Fruit fly (Drosophila melanogaster) S2 (cell line): Measurements from ENCODE around the gene Drgx.

Source experiments
- CG8478 ChIP-seq: fragments of >200 bp; optimal IDR thresholded peaks from 2 replicates; lab custom pipeline; 2018
- CTCF ChIP-seq, 2 experiments: fragments of >200 bp; optimal IDR thresholded peaks; 2 replicates each; lab custom pipeline; 2018

Drgx gene

DNA sequence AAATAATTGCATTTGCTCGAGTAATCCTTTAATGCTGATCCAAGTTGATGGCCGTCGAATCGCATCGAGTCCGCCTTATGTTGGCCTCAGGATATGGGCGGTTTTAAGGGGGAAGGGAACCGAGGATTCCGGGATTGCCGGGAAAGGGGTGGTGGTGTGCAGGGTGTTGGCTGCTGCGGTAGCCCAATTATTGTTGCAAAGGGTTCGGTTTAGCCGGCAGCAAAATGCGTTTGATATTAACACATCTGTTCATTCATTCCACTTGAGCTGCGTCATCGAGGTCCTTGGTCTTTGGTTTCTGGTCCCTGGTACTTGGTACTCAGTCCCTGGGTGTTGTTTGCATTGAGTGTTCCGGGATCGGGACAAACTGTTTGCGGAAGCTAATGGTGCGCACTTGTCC lies 18.8 kb downstream of the Drgx start:
- no peak for TF ChIP-seq CTCF (optimal IDR thresholded peaks at IDR 0.05; lab: Kevin White, UChicago)

dm6 chr2L:3682489-3682888 lies 19.9 kb downstream of the Drgx start:
- TF ChIP-seq CG8478 (lab: Kevin White, UChicago), result no peak
- TF ChIP-seq CTCF (optimal IDR thresholded peaks at IDR 0.05; lab: Kevin White, UChicago), result no peak

dm6 chr2L:3685139-3685851 lies 22.8 kb downstream of the Drgx start:
- TF ChIP-seq CG8478 (lab: Kevin White, UChicago) (no peak), CTCF (optimal IDR thresholded peaks at IDR 0.05; lab: Kevin White, UChicago) (no peak)

DNA sequence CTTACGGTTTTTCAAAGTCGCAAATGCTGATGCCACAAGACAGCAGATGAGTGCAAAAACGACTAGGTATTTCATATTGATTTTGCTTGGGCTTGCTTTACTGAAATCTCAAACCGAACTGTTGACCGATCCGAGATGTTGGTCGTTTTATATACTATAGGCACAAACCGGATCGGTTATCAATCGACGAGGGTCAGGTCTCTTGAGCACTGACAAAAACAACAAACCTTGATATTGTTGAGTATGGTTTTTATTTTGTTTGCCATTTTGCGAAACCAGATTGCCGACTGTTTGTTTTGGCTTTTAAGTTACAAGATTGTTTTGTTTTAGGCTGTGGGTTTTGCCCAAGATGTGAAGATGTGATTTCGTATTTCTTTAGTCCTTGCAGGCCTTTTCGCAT lies 29.9 kb downstream of the Drgx start, which contains the start of gene CG16704:
Gene CG16704, minus strand, starts transcription at position 122 of the 400 bp plus-strand sequence.
- no peak for TF ChIP-seq CTCF (optimal IDR thresholded peaks at IDR 0.05; lab: Kevin White, UChicago)
- no peak for TF ChIP-seq CG8478 (lab: Kevin White, UChicago)

- TF ChIP-seq CTCF (optimal IDR thresholded peaks at IDR 0.05; lab: Kevin White, UChicago) (no peak), CG8478 (lab: Kevin White, UChicago) (no peak)
Measured at dm6 chr2L:3693082-3693481, 30.5 kb downstream of the Drgx start, which contains the start of gene CG3513. Gene CG3513, minus strand, starts transcription at chr2L:3693182.

- TF ChIP-seq CG8478 (lab: Kevin White, UChicago) (no peak), CTCF (optimal IDR thresholded peaks at IDR 0.05; lab: Kevin White, UChicago) (no peak)
Measured at dm6 chr2L:3693805-3694204, 31.3 kb downstream of the Drgx start, which contains the start of gene Acp24A4. Gene Acp24A4, minus strand, starts transcription at chr2L:3693905.

- TF ChIP-seq CTCF (optimal IDR thresholded peaks at IDR 0.05; lab: Kevin White, UChicago), result no peak
- no peak for TF ChIP-seq CG8478 (lab: Kevin White, UChicago)
Measured at dm6 chr2L:3694920-3695319, 32.4 kb downstream of the Drgx start, which contains the start of gene CG43165. Gene CG43165, minus strand, starts transcription at chr2L:3695020.

- no peak for TF ChIP-seq CG8478 (lab: Kevin White, UChicago)
- no peak for TF ChIP-seq CTCF (optimal IDR thresholded peaks at IDR 0.05; lab: Kevin White, UChicago)
Measured at dm6 chr2L:3695361-3695818, 32.8 kb downstream of the Drgx start, which contains the start of gene CG16713. Gene CG16713, minus strand, starts transcription at chr2L:3695411.

dm6 chr2L:3696438-3696837 lies 33.9 kb downstream of the Drgx start, which contains the start of gene IM33:
Gene IM33, minus strand, starts transcription at chr2L:3696658.
- TF ChIP-seq CTCF (optimal IDR thresholded peaks at IDR 0.05; lab: Kevin White, UChicago), result no peak
- TF ChIP-seq CG8478 (lab: Kevin White, UChicago), result no peak

dm6 chr2L:3697772-3698171 lies 35.2 kb downstream of the Drgx start, which contains the start of gene CG3604:
Gene CG3604, minus strand, starts transcription at chr2L:3697872.
- TF ChIP-seq CTCF (optimal IDR thresholded peaks at IDR 0.05; lab: Kevin White, UChicago) (no peak), CG8478 (lab: Kevin White, UChicago) (no peak)

DNA sequence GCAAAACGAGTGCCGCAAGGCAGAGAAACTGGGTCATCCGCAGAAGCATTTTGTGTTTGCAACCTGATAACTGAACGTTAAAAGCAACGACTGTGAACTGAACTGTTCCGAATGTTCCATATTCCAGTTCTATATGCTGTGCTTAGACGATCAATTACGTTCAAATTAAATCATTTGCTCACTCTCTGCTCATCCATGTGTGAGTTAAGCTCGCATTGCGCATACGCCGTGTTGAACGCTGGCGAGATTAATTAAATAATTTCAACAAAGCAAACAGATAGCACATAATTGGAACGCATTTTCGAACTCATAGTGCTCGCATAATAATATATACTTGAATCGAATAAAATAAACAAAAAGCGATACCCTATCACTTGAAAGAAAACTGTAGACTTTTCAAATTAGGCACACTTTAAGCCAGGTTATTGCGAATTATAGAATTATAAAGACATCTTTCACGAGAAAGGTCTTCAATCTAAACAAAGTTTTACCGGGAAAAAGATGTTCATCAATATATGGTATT lies 36.5 kb downstream of the Drgx start, which contains the start of the genes CG10031 and CG42464:
Gene CG10031, minus strand, starts transcription at position 101 of the 523 bp plus-strand sequence.
Gene CG42464, plus strand, starts transcription at position 473 of the 523 bp plus-strand sequence.
- no peak for TF ChIP-seq CG8478 (lab: Kevin White, UChicago)
- TF ChIP-seq CTCF (optimal IDR thresholded peaks at IDR 0.05; lab: Kevin White, UChicago), result no peak

DNA sequence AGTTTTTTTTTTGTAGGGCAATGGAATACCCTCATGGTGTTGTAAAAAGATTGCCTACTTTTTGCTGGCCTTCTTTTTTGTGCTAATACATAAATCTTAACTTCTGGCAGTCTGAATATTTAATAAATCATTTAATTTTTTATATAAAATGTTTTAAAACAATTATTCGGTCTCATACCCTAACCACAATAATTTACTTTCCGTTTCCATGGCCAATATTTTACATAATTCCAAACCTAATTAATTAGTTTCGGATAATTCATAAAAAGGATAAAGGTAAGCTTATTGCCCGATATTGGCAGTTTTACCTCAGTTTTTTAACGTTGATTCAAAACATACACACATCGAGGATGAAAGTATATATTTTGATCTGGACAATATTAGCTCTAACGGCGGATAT lies 37.4 kb downstream of the Drgx start, which contains the start of gene CG42465:
Gene CG42465, plus strand, starts transcription at position 301 of the 400 bp plus-strand sequence.
- TF ChIP-seq CTCF (optimal IDR thresholded peaks at IDR 0.05; lab: Kevin White, UChicago) (no peak), CG8478 (lab: Kevin White, UChicago) (no peak)

DNA sequence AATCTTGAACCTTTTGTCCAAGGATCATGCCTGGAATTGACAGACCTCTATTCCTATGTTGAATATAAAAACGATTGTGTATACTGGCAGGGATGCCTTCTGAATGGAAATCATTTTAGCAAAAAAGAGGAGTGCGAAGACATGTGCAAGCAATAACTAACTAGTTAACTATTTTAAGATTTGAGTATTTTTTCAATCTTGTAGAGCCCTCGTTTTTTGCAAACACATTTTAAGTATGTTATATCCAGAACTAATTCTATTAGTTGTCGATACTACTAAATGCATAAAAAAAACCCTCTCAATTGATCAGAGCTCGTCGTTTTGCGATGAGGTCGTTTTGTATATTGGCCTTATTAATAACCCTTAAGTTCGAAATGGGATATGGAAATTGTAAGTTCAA lies 37.8 kb downstream of the Drgx start, which contains the start of gene Sfp24C1:
Gene Sfp24C1, plus strand, starts transcription at position 301 of the 400 bp plus-strand sequence.
- TF ChIP-seq CG8478 (lab: Kevin White, UChicago) (no peak), CTCF (optimal IDR thresholded peaks at IDR 0.05; lab: Kevin White, UChicago) (no peak)

- no peak for TF ChIP-seq CG8478 (lab: Kevin White, UChicago)
- TF ChIP-seq CTCF (optimal IDR thresholded peaks at IDR 0.05; lab: Kevin White, UChicago), result no peak
Measured at dm6 chr2L:3700990-3701389, 38.4 kb downstream of the Drgx start, which contains the start of gene CG42467. Gene CG42467, plus strand, starts transcription at chr2L:3701290.

- no peak for TF ChIP-seq CTCF (optimal IDR thresholded peaks at IDR 0.05; lab: Kevin White, UChicago)
- no peak for TF ChIP-seq CG8478 (lab: Kevin White, UChicago)
Measured at dm6 chr2L:3701526-3701925, 39.0 kb downstream of the Drgx start, which contains the start of gene CG43145. Gene CG43145, plus strand, starts transcription at chr2L:3701826.
